Fruit fly (Drosophila melanogaster) whole organism, embryonic: Measurements from ENCODE around the gene scramb2.

Source experiments
- CG12155 ChIP-seq: fragments of 200-800 bp; sonication (Bioruptor generic); optimal IDR thresholded peaks from 3 replicates; lab custom pipeline; 2016; ENCODE audit warnings: missing biosample characterization, missing genetic modification characterization
- CG12299 ChIP-seq: fragments of 200-800 bp; sonication (Bioruptor generic); optimal IDR thresholded peaks from 2 replicates; lab custom pipeline; 2018; ENCODE audit warnings: missing biosample characterization, mild to moderate bottlenecking, missing genetic modification characterization
- CG15514 ChIP-seq: fragments of 200-800 bp; sonication (Bioruptor generic); optimal IDR thresholded peaks from 3 replicates; lab custom pipeline; 2017; ENCODE audit warnings: missing biosample characterization, missing genetic modification characterization, mild to moderate bottlenecking, moderate library complexity, missing genetic modification reagents
- CG1603 ChIP-seq: fragments of 200-800 bp; sonication (Bioruptor generic); optimal IDR thresholded peaks from 2 replicates; lab custom pipeline; 2019; ENCODE audit warnings: missing biosample characterization, mild to moderate bottlenecking, missing genetic modification characterization, moderate library complexity
- CG18599 ChIP-seq: fragments of 200-800 bp; sonication (Bioruptor generic); optimal IDR thresholded peaks from 3 replicates; lab custom pipeline; 2017; ENCODE audit warnings: missing biosample characterization, missing genetic modification characterization, mild to moderate bottlenecking, moderate library complexity, missing genetic modification reagents
- CG30020 ChIP-seq: fragments of 200-800 bp; optimal IDR thresholded peaks from 2 replicates; lab custom pipeline; 2019; ENCODE audit warnings: missing biosample characterization, mild to moderate bottlenecking, missing genetic modification characterization, moderate library complexity
- CG30431 ChIP-seq: fragments of 200-800 bp; sonication (Bioruptor generic); optimal IDR thresholded peaks from 2 replicates; lab custom pipeline; 2017; ENCODE audit warnings: missing biosample characterization, missing genetic modification characterization
- CG31365 ChIP-seq: fragments of 200-800 bp; sonication (Bioruptor generic); optimal IDR thresholded peaks from 2 replicates; lab custom pipeline; 2018; ENCODE audit warnings: missing biosample characterization, mild to moderate bottlenecking, missing genetic modification characterization
- CG32767 ChIP-seq: fragments of 200-800 bp; sonication (Bioruptor generic); IDR thresholded peaks from 2 replicates; pipeline ENCODE4 v1.3.6; 2022; ENCODE audit warnings: missing biosample characterization, missing genetic modification characterization
- CG3281 ChIP-seq: fragments of 200-800 bp; sonication (Bioruptor generic); optimal IDR thresholded peaks from 3 replicates; lab custom pipeline; 2017; ENCODE audit warnings: missing biosample characterization, mild to moderate bottlenecking, missing genetic modification characterization
- CG3407 ChIP-seq: fragments of 200-800 bp; sonication (Bioruptor generic); optimal IDR thresholded peaks from 2 replicates; lab custom pipeline; 2018; ENCODE audit warnings: missing biosample characterization, mild to moderate bottlenecking, missing genetic modification characterization
- CG34376 ChIP-seq: fragments of 200-800 bp; sonication (Bioruptor generic); optimal IDR thresholded peaks from 2 replicates; lab custom pipeline; 2018; ENCODE audit warnings: missing biosample characterization, mild to moderate bottlenecking, missing genetic modification characterization
- CG3847 ChIP-seq: fragments of 200-800 bp; sonication (Bioruptor generic); IDR thresholded peaks from 2 replicates; pipeline ENCODE4 v1.3.6; 2022; ENCODE audit warnings: missing biosample characterization, missing genetic modification characterization
- CG4730 ChIP-seq: fragments of 200-800 bp; sonication (Bioruptor generic); IDR thresholded peaks from 2 replicates; pipeline ENCODE4 v1.3.6; 2022; ENCODE audit warnings: missing biosample characterization, missing genetic modification characterization
- CG5245 ChIP-seq: fragments of 200-800 bp; sonication (Bioruptor generic); optimal IDR thresholded peaks from 3 replicates; lab custom pipeline; 2016; ENCODE audit warnings: missing biosample characterization, missing genetic modification characterization
- CG7928 ChIP-seq: fragments of 200-800 bp; sonication (Bioruptor generic); optimal IDR thresholded peaks from 2 replicates; lab custom pipeline; 2017; ENCODE audit warnings: missing biosample characterization, mild to moderate bottlenecking, missing genetic modification characterization
- CG8290 ChIP-seq, 3 experiments: fragments of 200-800 bp; sonication (Bioruptor generic); optimal IDR thresholded peaks; 2 replicates each; lab custom pipeline; 2016 to 2019; ENCODE audit warnings: missing biosample characterization in 3 of 3, missing genetic modification characterization in 3 of 3, mild to moderate bottlenecking in 2 of 3, moderate library complexity in 1 of 3
- Dfd ChIP-seq, 2 experiments: fragments of >200 bp; optimal IDR thresholded peaks; 2 replicates each; lab custom pipeline; 2017; ENCODE audit warnings: missing biosample characterization in 2 of 2, missing genetic modification characterization in 2 of 2
- Doc3 ChIP-seq: fragments of 200-800 bp; sonication (Bioruptor generic); IDR thresholded peaks from 3 replicates; pipeline ENCODE4 v1.3.6; 2022; ENCODE audit warnings: missing biosample characterization, missing genetic modification characterization; ENCODE audit not compliant: partially characterized antibody
- Drgx ChIP-seq: fragments of 200-800 bp; sonication (Bioruptor generic); IDR thresholded peaks from 2 replicates; pipeline ENCODE4 v1.3.6; 2022; ENCODE audit warnings: missing biosample characterization, missing genetic modification characterization
- GATAe ChIP-seq: fragments of 200-800 bp; sonication (Bioruptor generic); conservative IDR thresholded peaks from 2 replicates; pipeline ENCODE4 v1.3.6; 2022; ENCODE audit warnings: missing biosample characterization, missing genetic modification characterization
- Jarid2 ChIP-seq: fragments of 200-800 bp; sonication (Bioruptor generic); optimal IDR thresholded peaks from 3 replicates; lab custom pipeline; 2017; ENCODE audit warnings: mild to moderate bottlenecking, missing biosample characterization, missing genetic modification reagents, missing genetic modification characterization
- Meics ChIP-seq: fragments of 200-800 bp; sonication (Bioruptor generic); optimal IDR thresholded peaks from 2 replicates; lab custom pipeline; 2017; ENCODE audit warnings: missing biosample characterization, mild to moderate bottlenecking, missing genetic modification characterization
- Myb ChIP-seq: fragments of 200-800 bp; sonication (Bioruptor generic); optimal IDR thresholded peaks from 2 replicates; lab custom pipeline; 2016; ENCODE audit warnings: missing biosample characterization, missing genetic modification characterization
- NfI ChIP-seq: fragments of 200-800 bp; sonication (Bioruptor generic); optimal IDR thresholded peaks from 3 replicates; lab custom pipeline; 2018; ENCODE audit warnings: missing biosample characterization, mild to moderate bottlenecking, missing genetic modification characterization, moderate library complexity
- Ravus ChIP-seq: fragments of 200-800 bp; sonication (Bioruptor generic); IDR thresholded peaks from 2 replicates; pipeline ENCODE4 v1.3.6; 2022; ENCODE audit warnings: missing biosample characterization, missing genetic modification characterization
- Sox102F ChIP-seq: fragments of 200-800 bp; sonication (Bioruptor generic); optimal IDR thresholded peaks from 2 replicates; lab custom pipeline; 2018; ENCODE audit warnings: missing biosample characterization, mild to moderate bottlenecking, missing genetic modification characterization, moderate library complexity
- Usf ChIP-seq: fragments of 200-800 bp; sonication (Bioruptor generic); optimal IDR thresholded peaks from 2 replicates; lab custom pipeline; 2017; ENCODE audit warnings: missing genotype, missing biosample characterization, missing genetic modification characterization
- YL-1 ChIP-seq: fragments of 200-800 bp; sonication (Bioruptor generic); optimal IDR thresholded peaks from 3 replicates; lab custom pipeline; 2017; ENCODE audit warnings: missing biosample characterization, mild to moderate bottlenecking, missing genetic modification characterization
- ase ChIP-seq: fragments of 200-800 bp; sonication (Bioruptor generic); IDR thresholded peaks from 3 replicates; pipeline ENCODE4 v1.3.6; 2022; ENCODE audit warnings: missing biosample characterization, missing genetic modification characterization
- az2 ChIP-seq: fragments of 200-800 bp; sonication (Bioruptor generic); optimal IDR thresholded peaks from 3 replicates; lab custom pipeline; 2016; ENCODE audit warnings: missing biosample characterization, missing genetic modification characterization
- cas ChIP-seq: fragments of 200-800 bp; sonication (Bioruptor generic); IDR thresholded peaks from 2 replicates; pipeline ENCODE4 v1.3.6; 2022; ENCODE audit warnings: missing biosample characterization, missing genetic modification characterization
- dm ChIP-seq: fragments of 200-800 bp; sonication (Bioruptor generic); optimal IDR thresholded peaks from 3 replicates; lab custom pipeline; 2016; ENCODE audit warnings: missing biosample characterization, missing genetic modification characterization
- dysf ChIP-seq: fragments of 200-800 bp; sonication (Bioruptor generic); IDR thresholded peaks from 3 replicates; pipeline ENCODE4 v1.3.6; 2022; ENCODE audit warnings: missing biosample characterization, missing genetic modification characterization
- ems ChIP-seq: fragments of 200-800 bp; sonication (Bioruptor generic); optimal IDR thresholded peaks from 3 replicates; lab custom pipeline; 2016; ENCODE audit warnings: missing biosample characterization, missing genetic modification characterization
- fd3F ChIP-seq: fragments of 200-800 bp; sonication (Bioruptor generic); optimal IDR thresholded peaks from 2 replicates; lab custom pipeline; 2018; ENCODE audit warnings: missing biosample characterization, mild to moderate bottlenecking, missing genetic modification characterization, moderate library complexity
- gt ChIP-seq: fragments of 200-800 bp; sonication (Bioruptor generic); IDR thresholded peaks from 2 replicates; pipeline ENCODE4 v1.3.6; 2022; ENCODE audit warnings: missing biosample characterization, missing genetic modification characterization
- hb ChIP-seq: fragments of 200-800 bp; sonication (Bioruptor generic); IDR thresholded peaks from 3 replicates; pipeline ENCODE4 v1.3.6; 2022; ENCODE audit warnings: missing biosample characterization, missing genetic modification characterization; ENCODE audit not compliant: partially characterized antibody
- lab ChIP-seq: fragments of 200-800 bp; sonication (Bioruptor generic); optimal IDR thresholded peaks from 3 replicates; lab custom pipeline; 2017; ENCODE audit warnings: missing biosample characterization, missing genetic modification characterization, mild to moderate bottlenecking, moderate library complexity, missing genetic modification reagents
- maf-S ChIP-seq: fragments of 200-800 bp; sonication (Bioruptor generic); optimal IDR thresholded peaks from 2 replicates; lab custom pipeline; 2016; ENCODE audit warnings: missing biosample characterization, missing genetic modification characterization
- mirr ChIP-seq: fragments of 200-800 bp; sonication (Bioruptor generic); optimal IDR thresholded peaks from 3 replicates; lab custom pipeline; 2018; ENCODE audit warnings: missing biosample characterization, mild to moderate bottlenecking, missing genetic modification characterization
- nerfin-1 ChIP-seq: fragments of 200-800 bp; sonication (Bioruptor generic); optimal IDR thresholded peaks from 3 replicates; lab custom pipeline; 2019; ENCODE audit warnings: missing biosample characterization, mild to moderate bottlenecking, missing genetic modification characterization, moderate library complexity
- row ChIP-seq: fragments of 200-800 bp; sonication (Bioruptor generic); IDR thresholded peaks from 3 replicates; pipeline ENCODE4 v1.3.6; 2022; ENCODE audit warnings: missing biosample characterization, missing genetic modification characterization
- run ChIP-seq: fragments of 200-800 bp; sonication (Bioruptor generic); optimal IDR thresholded peaks from 3 replicates; lab custom pipeline; 2018; ENCODE audit warnings: missing biosample characterization, mild to moderate bottlenecking, missing genetic modification characterization
- sna ChIP-seq: fragments of 200-800 bp; sonication (Bioruptor generic); IDR thresholded peaks from 2 replicates; pipeline ENCODE4 v1.3.6; 2022; ENCODE audit warnings: missing biosample characterization, missing genetic modification characterization; ENCODE audit not compliant: partially characterized antibody
- sr ChIP-seq: fragments of 200-800 bp; sonication (Bioruptor generic); IDR thresholded peaks from 3 replicates; pipeline ENCODE4 v1.3.6; 2022; ENCODE audit warnings: missing biosample characterization, missing genetic modification characterization
- toy ChIP-seq: fragments of 200-800 bp; sonication (Bioruptor generic); IDR thresholded peaks from 2 replicates; pipeline ENCODE4 v1.3.6; 2022; ENCODE audit warnings: missing biosample characterization, missing genetic modification characterization
- tx ChIP-seq: fragments of 200-800 bp; sonication (Bioruptor generic); optimal IDR thresholded peaks from 2 replicates; lab custom pipeline; 2016; ENCODE audit warnings: missing biosample characterization, missing genetic modification characterization

scramb2 gene

DNA sequence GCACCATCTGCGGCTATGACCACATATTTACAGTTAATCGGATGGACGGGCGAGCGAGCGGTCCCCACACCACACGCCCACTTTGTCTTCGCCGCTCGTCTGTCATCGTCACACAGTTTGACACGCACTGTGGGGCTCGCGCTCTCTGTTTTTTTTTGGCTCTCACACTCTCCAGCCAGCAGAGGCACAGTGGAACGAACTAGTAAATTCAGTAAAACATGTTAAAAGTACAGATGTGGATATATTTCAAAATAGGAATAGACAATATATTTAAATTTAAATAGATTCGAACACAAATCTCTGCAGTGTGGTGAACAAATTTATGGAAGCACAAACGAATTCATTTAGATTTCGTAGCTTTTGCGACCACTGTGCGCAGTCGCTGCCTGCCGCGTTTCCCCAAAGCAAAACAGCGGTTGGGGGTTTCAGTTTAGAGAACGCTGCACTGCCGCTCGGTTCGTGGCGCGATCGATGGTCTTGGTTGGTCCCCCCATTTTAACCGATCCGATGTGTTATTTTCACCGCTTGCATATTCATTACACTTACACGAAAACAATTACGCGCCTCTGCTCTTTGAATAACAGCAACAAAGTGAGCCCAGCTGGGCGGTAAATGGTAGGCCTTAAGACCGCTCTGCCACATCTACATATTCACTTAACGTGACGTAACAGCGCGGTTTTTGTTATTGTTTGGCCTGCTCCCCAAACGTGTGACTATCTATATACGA, 34.7 kb upstream of the scramb2 start (continued):
- peak; percentile 66; the same call in 2 of the 3 replicates for TF ChIP-seq Doc3 (GFP tag; lab: Robert Waterston, UW)
- peak; percentile 99 for TF ChIP-seq NfI (GFP tag; lab: Kevin White, UChicago)
- TF ChIP-seq CG4730 = peak; percentile 97
- peak; percentile 98 for TF ChIP-seq ems
- TF ChIP-seq mirr (GFP tag; lab: Kevin White, UChicago) = peak; percentile 97
- TF ChIP-seq CG31365 = peak; percentile 93
- TF ChIP-seq CG12299 (tag; lab: Kevin White, UChicago) = peak; percentile 98
- TF ChIP-seq Myb (GFP tag; lab: Kevin White, UChicago) = peak; percentile 85
- peak; percentile 91 for TF ChIP-seq YL-1 (GFP tag; lab: Kevin White, UChicago)
- TF ChIP-seq toy (GFP tag; lab: Robert Waterston, UW) = peak; percentile 93
- peak; percentile 100 for TF ChIP-seq CG18599 (GFP tag; lab: Kevin White, UChicago)
- peak; percentile 94 for TF ChIP-seq GATAe (GFP tag; lab: Robert Waterston, UW)
- TF ChIP-seq az2 (GFP tag; lab: Kevin White, UChicago) = peak; percentile 99
- peak; percentile 98 for TF ChIP-seq ase (GFP tag; lab: Robert Waterston, UW)
- peak; percentile 94 for TF ChIP-seq gt (GFP tag; lab: Robert Waterston, UW)
- TF ChIP-seq Jarid2 (GFP tag; lab: Kevin White, UChicago) = peak; percentile 89
- peak; percentile 98 for TF ChIP-seq CG1603
- TF ChIP-seq CG5245 (GFP tag; lab: Kevin White, UChicago) = peak; percentile 97
- peak; percentile 100 for TF ChIP-seq lab
- peak; percentile 96 for TF ChIP-seq nerfin-1 (tag; lab: Kevin White, UChicago)
- TF ChIP-seq CG12155 (GFP tag; lab: Kevin White, UChicago) = peak; percentile 97
- peak; percentile 95 for TF ChIP-seq CG15514 (GFP tag; lab: Kevin White, UChicago)
- TF ChIP-seq Sox102F (GFP tag; lab: Kevin White, UChicago) = peak; percentile 99
- TF ChIP-seq CG3281 (GFP tag; lab: Kevin White, UChicago) = peak; percentile 99
- TF ChIP-seq maf-S (GFP tag; lab: Kevin White, UChicago) = peak; percentile 93
- peak; percentile 96 for TF ChIP-seq tx (GFP tag; lab: Kevin White, UChicago)
- TF ChIP-seq CG8290 (GFP tag; optimal IDR thresholded peaks at IDR 0.05; lab: Kevin White, UChicago) = peak; percentile 98
- TF ChIP-seq CG8290 (tag; optimal IDR thresholded peaks at IDR 0.05; lab: Kevin White, UChicago) = peak; percentile 87 to 99
- peak; percentile 97 for TF ChIP-seq Usf (GFP tag; lab: Kevin White, UChicago)
- TF ChIP-seq CG34376 (GFP tag; lab: Kevin White, UChicago) = peak; percentile 99
- TF ChIP-seq Meics (GFP tag; lab: Kevin White, UChicago) = peak; percentile 99
- peak; percentile 90 for TF ChIP-seq dm (GFP tag; lab: Kevin White, UChicago)
- peak; percentile 97 for TF ChIP-seq cas (GFP tag; lab: Robert Waterston, UW)
- peak; percentile 99 for TF ChIP-seq Drgx (GFP tag; lab: Robert Waterston, UW)
- peak; percentile 100 for TF ChIP-seq row (GFP tag; lab: Robert Waterston, UW)
- peak; percentile 98 for TF ChIP-seq run (tag; lab: Kevin White, UChicago)
- peak; percentile 86 for TF ChIP-seq hb
- TF ChIP-seq CG3407 (GFP tag; lab: Kevin White, UChicago) = peak; percentile 97
- peak; percentile 99 for TF ChIP-seq CG32767 (GFP tag; lab: Robert Waterston, UW)
- peak; percentile 97 for TF ChIP-seq sr (GFP tag; lab: Robert Waterston, UW)
- TF ChIP-seq Dfd (GFP tag; optimal IDR thresholded peaks at IDR 0.05; lab: Kevin White, UChicago) = no peak
- peak; percentile 99 for TF ChIP-seq dysf (GFP tag; lab: Robert Waterston, UW)
- peak; percentile 97 for TF ChIP-seq fd3F (GFP tag; lab: Kevin White, UChicago)
- peak; percentile 90 for TF ChIP-seq sna
- TF ChIP-seq CG30020 (tag; lab: Kevin White, UChicago) = peak; percentile 80
- peak; percentile 96 for TF ChIP-seq Ravus
- TF ChIP-seq CG7928 (GFP tag; lab: Kevin White, UChicago) = peak; percentile 82
- peak; percentile 97 for TF ChIP-seq CG30431 (GFP tag; lab: Kevin White, UChicago)
- peak; percentile 99 for TF ChIP-seq CG3847 (GFP tag; lab: Robert Waterston, UW)
